Worm (Caenorhabditis elegans) whole organism, mixed stage, embryonic: ENCODE measurements around the gene F22E5.21.
"Not testable (repeated sequence)": the region's sequence is repeated elsewhere in the genome, so short reads cannot be mapped to it uniquely, and the experiment has no call there.

Source experiments
- M03D4.4 ChIP-seq: sonication (generic microtip); optimal IDR thresholded peaks from 2 replicates; lab custom pipeline; 2017; ENCODE audit warnings: mild to moderate bottlenecking, missing genetic modification characterization, missing compliant biosample characterization
- bed-3 ChIP-seq: fragments of 200-800 bp; sonication (Bioruptor generic); optimal IDR thresholded peaks from 3 replicates; lab custom pipeline; 2018; ENCODE audit warnings: mild to moderate bottlenecking, missing genetic modification characterization, moderate library complexity, missing compliant biosample characterization
- ceh-39 ChIP-seq: fragments of 150-350 bp; optimal IDR thresholded peaks from 2 replicates; lab custom pipeline; 2014; ENCODE audit warnings: missing biosample characterization, missing genetic modification characterization
- ceh-43 ChIP-seq: fragments of 200-800 bp; sonication (Bioruptor generic); optimal IDR thresholded peaks from 2 replicates; lab custom pipeline; 2018; ENCODE audit warnings: mild to moderate bottlenecking, missing genetic modification characterization, moderate library complexity, missing compliant biosample characterization
- ceh-83 ChIP-seq: fragments of 200-800 bp; sonication (Bioruptor generic); optimal IDR thresholded peaks from 2 replicates; lab custom pipeline; 2018; ENCODE audit warnings: mild to moderate bottlenecking, missing genetic modification characterization, missing compliant biosample characterization
- cnd-1 ChIP-seq: fragments of 200-800 bp; sonication (Bioruptor generic); optimal IDR thresholded peaks from 2 replicates; lab custom pipeline; 2018; ENCODE audit warnings: mild to moderate bottlenecking, missing genetic modification characterization, missing compliant biosample characterization
- drap-1 ChIP-seq: fragments of 200-800 bp; sonication (Bioruptor generic); optimal IDR thresholded peaks from 3 replicates; lab custom pipeline; 2018; ENCODE audit warnings: mild to moderate bottlenecking, missing genetic modification characterization, missing compliant biosample characterization
- elt-1 ChIP-seq: sonication (generic microtip); optimal IDR thresholded peaks from 2 replicates; lab custom pipeline; 2017; ENCODE audit warnings: missing genetic modification characterization, mild to moderate bottlenecking, missing compliant biosample characterization, antibody characterized with exemption, moderate library complexity, borderline replicate concordance; ENCODE audit not compliant: insufficient read depth
- elt-3 ChIP-seq: fragments of 150-350 bp; optimal IDR thresholded peaks from 2 replicates; lab custom pipeline; 2014; ENCODE audit warnings: missing biosample characterization, missing genetic modification characterization
- flh-1 ChIP-seq: fragments of 200-800 bp; sonication (Bioruptor generic); optimal IDR thresholded peaks from 2 replicates; lab custom pipeline; 2018; ENCODE audit warnings: mild to moderate bottlenecking, missing genetic modification characterization, moderate library complexity, missing compliant biosample characterization
- ham-2 ChIP-seq: fragments of 200-800 bp; sonication (Bioruptor generic); optimal IDR thresholded peaks from 2 replicates; lab custom pipeline; 2018; ENCODE audit warnings: mild to moderate bottlenecking, missing genetic modification characterization, missing compliant biosample characterization
- hlh-1 ChIP-seq: fragments of 150-350 bp; optimal IDR thresholded peaks from 2 replicates; lab custom pipeline; 2014; ENCODE audit warnings: missing biosample characterization, missing genetic modification reagents, missing genetic modification characterization
- lin-13 ChIP-seq: fragments of 150-350 bp; optimal IDR thresholded peaks from 2 replicates; lab custom pipeline; 2014; ENCODE audit warnings: missing biosample characterization, missing genetic modification characterization
- lin-32 ChIP-seq: fragments of 200-800 bp; sonication (Bioruptor generic); optimal IDR thresholded peaks from 2 replicates; lab custom pipeline; 2018; ENCODE audit warnings: mild to moderate bottlenecking, missing genetic modification characterization, missing compliant biosample characterization
- lsy-2 ChIP-seq: fragments of 150-350 bp; optimal IDR thresholded peaks from 2 replicates; lab custom pipeline; 2014; ENCODE audit warnings: missing biosample characterization, missing genetic modification characterization
- mab-5 ChIP-seq: fragments of 150-350 bp; optimal IDR thresholded peaks from 2 replicates; lab custom pipeline; 2014; ENCODE audit warnings: missing biosample characterization, missing genetic modification characterization
- mep-1 ChIP-seq: fragments of 150-350 bp; optimal IDR thresholded peaks from 2 replicates; lab custom pipeline; 2017; ENCODE audit warnings: missing biosample characterization, missing genetic modification reagents, missing genetic modification characterization, inconsistent platforms
- mls-2 ChIP-seq: sonication (generic microtip); optimal IDR thresholded peaks from 2 replicates; lab custom pipeline; 2016; ENCODE audit warnings: mild to moderate bottlenecking, missing genetic modification characterization, moderate library complexity, missing compliant biosample characterization
- nhr-12 ChIP-seq: fragments of 150-350 bp; optimal IDR thresholded peaks from 2 replicates; lab custom pipeline; 2014; ENCODE audit warnings: missing biosample characterization, missing genetic modification characterization
- nhr-2 ChIP-seq: fragments of 150-350 bp; optimal IDR thresholded peaks from 2 replicates; lab custom pipeline; 2014; ENCODE audit warnings: missing biosample characterization, missing genetic modification characterization
- nhr-28 ChIP-seq: fragments of 150-350 bp; optimal IDR thresholded peaks from 2 replicates; lab custom pipeline; 2014; ENCODE audit warnings: missing biosample characterization, missing genetic modification characterization
- nhr-76 ChIP-seq: sonication (generic microtip); optimal IDR thresholded peaks from 2 replicates; lab custom pipeline; 2017; ENCODE audit warnings: missing biosample characterization, missing genetic modification characterization
- pha-4 ChIP-seq: fragments of 150-350 bp; optimal IDR thresholded peaks from 2 replicates; lab custom pipeline; 2018; ENCODE audit warnings: missing biosample characterization, missing genetic modification reagents, missing genetic modification characterization
- sem-2 ChIP-seq: fragments of 200-800 bp; sonication (Bioruptor generic); optimal IDR thresholded peaks from 2 replicates; lab custom pipeline; 2018; ENCODE audit warnings: mild to moderate bottlenecking, missing genetic modification characterization, missing compliant biosample characterization
- snpc-4 ChIP-seq: fragments of 150-350 bp; optimal IDR thresholded peaks from 2 replicates; lab custom pipeline; 2014; ENCODE audit warnings: missing biosample characterization, missing genetic modification characterization
- sptf-1 ChIP-seq: sonication (generic microtip); optimal IDR thresholded peaks from 2 replicates; lab custom pipeline; 2017; ENCODE audit warnings: mild to moderate bottlenecking, missing genetic modification characterization, moderate library complexity, missing compliant biosample characterization
- tbx-8 ChIP-seq: fragments of 200-800 bp; sonication (Bioruptor generic); optimal IDR thresholded peaks from 2 replicates; lab custom pipeline; 2018; ENCODE audit warnings: mild to moderate bottlenecking, missing genetic modification characterization, moderate library complexity, missing compliant biosample characterization
- unc-120 ChIP-seq: sonication (generic microtip); optimal IDR thresholded peaks from 2 replicates; lab custom pipeline; 2017; ENCODE audit warnings: missing genetic modification characterization, missing compliant biosample characterization; ENCODE audit not compliant: poor library complexity, severe bottlenecking
- unc-39 ChIP-seq: fragments of 150-350 bp; optimal IDR thresholded peaks from 2 replicates; lab custom pipeline; 2014; ENCODE audit warnings: missing biosample characterization, missing genetic modification characterization
- unc-62 ChIP-seq: fragments of 150-350 bp; optimal IDR thresholded peaks from 2 replicates; lab custom pipeline; 2014; ENCODE audit warnings: missing biosample characterization, missing genetic modification reagents, missing genetic modification characterization
- zip-8 ChIP-seq: fragments of 150-350 bp; optimal IDR thresholded peaks from 2 replicates; lab custom pipeline; 2014; ENCODE audit warnings: missing biosample characterization, missing genetic modification characterization

Gene F22E5.21

ce11 chrII:2610202-2610912, 26.9 kb downstream of the F22E5.21 start, which contains the start of gene sri-38:
Gene sri-38 (plus strand): TSS chrII:2610862.
- TF ChIP-seq M03D4.4 (tag; lab: Kevin White, UChicago): no peak
- TF ChIP-seq tbx-8 (GFP tag; lab: Kevin White, UChicago): no peak
- TF ChIP-seq nhr-2 (tag; lab: Kevin White, UChicago): no peak
- TF ChIP-seq unc-39 (tag; lab: Kevin White, UChicago): no peak
- TF ChIP-seq elt-1: no peak
- no peak for TF ChIP-seq elt-3
- TF ChIP-seq hlh-1 (tag; lab: Kevin White, UChicago): no peak
- TF ChIP-seq zip-8: no peak
- no peak for TF ChIP-seq pha-4
- no peak for TF ChIP-seq lsy-2
- no peak for TF ChIP-seq ceh-39 (tag; lab: Kevin White, UChicago)
- no peak for TF ChIP-seq sptf-1
- no peak for TF ChIP-seq bed-3 (GFP tag; lab: Kevin White, UChicago)
- no peak for TF ChIP-seq mls-2 (tag; lab: Kevin White, UChicago)
- no peak for TF ChIP-seq unc-62 (GFP tag; lab: Kevin White, UChicago)
- no peak for TF ChIP-seq lin-13 (tag; lab: Kevin White, UChicago)
- no peak for TF ChIP-seq snpc-4 (tag; lab: Kevin White, UChicago)
- TF ChIP-seq, all 35 proteins: peak for 0

ce11 chrII:2605319-2605718, 31.9 kb downstream of the F22E5.21 start, which contains the start of gene sri-77:
Gene sri-77 (minus strand): TSS chrII:2605419.
- TF ChIP-seq snpc-4 (tag; lab: Kevin White, UChicago): no peak
- no peak for TF ChIP-seq drap-1 (GFP tag; lab: Kevin White, UChicago)
- no peak for TF ChIP-seq elt-3
- TF ChIP-seq nhr-2 (tag; lab: Kevin White, UChicago): no peak
- TF ChIP-seq cnd-1 (tag; lab: Kevin White, UChicago): no peak
- TF ChIP-seq unc-120: no peak
- no peak for TF ChIP-seq unc-62 (GFP tag; lab: Kevin White, UChicago)

ce11 chrII:2600931-2601330, 36.3 kb downstream of the F22E5.21 start:
- no peak for TF ChIP-seq mab-5
- no peak for TF ChIP-seq ceh-43
- no peak for TF ChIP-seq mep-1 (tag; lab: Kevin White, UChicago)
- no peak for TF ChIP-seq unc-39 (tag; lab: Kevin White, UChicago)
- no peak for TF ChIP-seq elt-3
- TF ChIP-seq bed-3 (GFP tag; lab: Kevin White, UChicago): no peak
- TF ChIP-seq nhr-76 (tag; lab: Kevin White, UChicago): no peak
- no peak for TF ChIP-seq flh-1
- TF ChIP-seq drap-1 (GFP tag; lab: Kevin White, UChicago): no peak
- TF ChIP-seq ham-2 (GFP tag; lab: Kevin White, UChicago): no peak

- TF ChIP-seq unc-39, snpc-4, lin-13 (tag; lab: Kevin White, UChicago): not testable (repeated sequence)
Measured at ce11 chrII:2600176-2600575, 37.1 kb downstream of the F22E5.21 start, which contains the start of gene F33H12.1. Gene F33H12.1 (plus strand): TSS chrII:2600476.

ce11 chrII:2586861-2587554, 50.3 kb downstream of the F22E5.21 start, which contains the start of the genes F33H12.7 and sri-39:
Gene F33H12.7 (minus strand): TSS chrII:2586911.
Gene sri-39 (plus strand): TSS chrII:2587504.
- no peak for TF ChIP-seq unc-39 (tag; lab: Kevin White, UChicago)
- no peak for TF ChIP-seq sptf-1
- no peak for TF ChIP-seq elt-3
- no peak for TF ChIP-seq ceh-83 (GFP tag; lab: Kevin White, UChicago)
- TF ChIP-seq lin-32 (GFP tag; lab: Kevin White, UChicago): no peak
- no peak for TF ChIP-seq mab-5
- no peak for TF ChIP-seq nhr-2 (tag; lab: Kevin White, UChicago)
- TF ChIP-seq zip-8: no peak
- TF ChIP-seq nhr-12 (tag; lab: Kevin White, UChicago): no peak
- TF ChIP-seq nhr-28 (tag; lab: Kevin White, UChicago): no peak
- TF ChIP-seq ceh-43: no peak
- TF ChIP-seq drap-1 (GFP tag; lab: Kevin White, UChicago): no peak
- no peak for TF ChIP-seq sem-2 (GFP tag; lab: Kevin White, UChicago)
- TF ChIP-seq mls-2 (tag; lab: Kevin White, UChicago): no peak
